Worm (Caenorhabditis elegans) whole organism, L4 larva: Measurements from ENCODE around the gene fbxc-14.
A peak's percentile ranks its signal among the peaks of the same experiment; 100 is the strongest.

Experiments used
- aha-1 ChIP-seq: fragments of 150-350 bp; peaks from one replicate; lab custom pipeline; 2014; ENCODE audit warnings: missing biosample characterization, missing genetic modification characterization
- daf-12 ChIP-seq: fragments of 150-350 bp; optimal IDR thresholded peaks from 2 replicates; lab custom pipeline; 2014; ENCODE audit warnings: missing biosample characterization, missing genetic modification reagents, missing genetic modification characterization
- fkh-10 ChIP-seq: fragments of 150-350 bp; optimal IDR thresholded peaks from 2 replicates; lab custom pipeline; 2014; ENCODE audit warnings: missing biosample characterization, missing genetic modification reagents, missing genetic modification characterization
- fos-1 ChIP-seq: fragments of 150-350 bp; optimal IDR thresholded peaks from 2 replicates; lab custom pipeline; 2014; ENCODE audit warnings: missing biosample characterization, missing genetic modification characterization
- lin-1 ChIP-seq: fragments of 200-800 bp; sonication (Bioruptor generic); IDR thresholded peaks from 2 replicates; pipeline ENCODE4 v1.3.6; 2022; ENCODE audit warnings: missing genetic modification reagents, missing genetic modification characterization, missing compliant biosample characterization
- lin-13 ChIP-seq: fragments of 150-350 bp; optimal IDR thresholded peaks from 2 replicates; lab custom pipeline; 2014; ENCODE audit warnings: missing biosample characterization, missing genetic modification reagents, missing genetic modification characterization
- lsy-2 ChIP-seq, 2 experiments: fragments of 150-350 bp in 1 of 2; sonication (generic microtip) in 1 of 2; optimal IDR thresholded peaks; 2 replicates each; lab custom pipeline; 2014 to 2017; ENCODE audit warnings: missing biosample characterization in 2 of 2, missing genetic modification characterization in 2 of 2
- snpc-4 ChIP-seq: fragments of 150-350 bp; optimal IDR thresholded peaks from 2 replicates; lab custom pipeline; 2014; ENCODE audit warnings: missing biosample characterization, missing genetic modification characterization

- TF ChIP-seq aha-1 (tag; lab: Kevin White, UChicago) (peak; percentile 23), lin-13 (GFP tag; lab: Kevin White, UChicago) (no peak), lin-1 (GFP tag; lab: Robert Waterston, UW) (no peak), snpc-4 (tag; lab: Kevin White, UChicago) (no peak), lsy-2 (tag; optimal IDR thresholded peaks at IDR 0.05; lab: Kevin White, UChicago) (no peak), fkh-10 (no peak), daf-12 (tag; lab: Kevin White, UChicago) (no peak), fos-1 (tag; lab: Kevin White, UChicago) (no peak)
Observed at ce11 chrII:937265-937664, 36.8 kb upstream of the fbxc-14 start.
